Worm (Caenorhabditis elegans): ENCODE measurements around the gene best-16.

DNA sequence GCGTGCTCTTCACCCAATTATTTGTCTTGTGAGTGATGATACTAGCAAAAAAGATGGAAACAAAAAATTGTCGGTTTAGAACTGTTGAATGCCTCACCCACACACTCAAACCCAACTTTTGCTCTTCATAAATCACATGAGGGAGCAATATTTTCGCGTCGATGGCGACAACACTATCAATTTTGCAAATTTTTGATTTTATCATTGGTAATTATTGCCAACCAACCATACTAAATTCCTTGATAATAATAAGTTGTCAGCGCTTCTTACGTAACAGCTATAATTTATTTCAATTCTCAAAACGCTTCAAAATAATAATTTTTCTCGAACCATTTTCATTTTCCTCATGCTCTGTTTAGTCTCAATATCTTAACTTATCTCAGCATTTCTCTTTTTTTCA, 17.1 kb upstream of the best-16 start:
- TF ChIP-seq M03D4.4 (tag; optimal IDR thresholded peaks at IDR 0.05): no peak
- TF ChIP-seq nhr-76 (tag; optimal IDR thresholded peaks at IDR 0.05): no peak
- no peak for TF ChIP-seq mls-2 (tag; optimal IDR thresholded peaks at IDR 0.05)
- no peak for TF ChIP-seq ztf-11 (tag; optimal IDR thresholded peaks at IDR 0.05)
- no peak for TF ChIP-seq mep-1 (tag; optimal IDR thresholded peaks at IDR 0.05)
- TF ChIP-seq nhr-12 (tag; optimal IDR thresholded peaks at IDR 0.05): no peak
- TF ChIP-seq pha-4 (tag; optimal IDR thresholded peaks at IDR 0.05): no peak
- TF ChIP-seq ceh-83 (GFP tag; optimal IDR thresholded peaks at IDR 0.05): no peak
- TF ChIP-seq lsy-2 (tag; optimal IDR thresholded peaks at IDR 0.05): no peak
